Fruit fly (Drosophila melanogaster) S2 (cell line): ENCODE measurements around the gene CG17234.

Experiments
- CG8478 ChIP-seq: fragments of >200 bp; optimal IDR thresholded peaks from 2 replicates; lab custom pipeline; 2018
- CTCF ChIP-seq, 2 experiments: fragments of >200 bp; optimal IDR thresholded peaks; 2 replicates each; lab custom pipeline; 2018

- TF ChIP-seq CG8478 (lab: Kevin White, UChicago) = no peak
- no peak for TF ChIP-seq CTCF (optimal IDR thresholded peaks at IDR 0.05; lab: Kevin White, UChicago)
These were observed 36.8 kb upstream of the CG17234 start, which contains the start of gene daed for dm6 chr2L:2216065-2216464.
